Fruit fly (Drosophila melanogaster) whole organism, adult: ENCODE results near the gene CG14879.

Experiments
- CG11617 ChIP-seq: fragments of 200-800 bp; sonication (Bioruptor generic); optimal IDR thresholded peaks from 2 replicates; lab custom pipeline; 2017; ENCODE audit warnings: mild to moderate bottlenecking, missing biosample characterization, missing genetic modification reagents, missing genetic modification characterization
- CG12768 ChIP-seq: fragments of 200-800 bp; sonication (Bioruptor generic); optimal IDR thresholded peaks from 2 replicates; lab custom pipeline; 2017; ENCODE audit warnings: missing biosample characterization, missing genetic modification characterization, mild to moderate bottlenecking, moderate library complexity, missing genetic modification reagents
- CG33017 ChIP-seq: fragments of 200-800 bp; sonication (Bioruptor generic); optimal IDR thresholded peaks from 2 replicates; lab custom pipeline; 2018; ENCODE audit warnings: missing biosample characterization, mild to moderate bottlenecking, missing genetic modification characterization, moderate library complexity
- CG5204 ChIP-seq: fragments of 200-800 bp; sonication (Bioruptor generic); optimal IDR thresholded peaks from 2 replicates; lab custom pipeline; 2016; ENCODE audit warnings: missing biosample characterization, missing genetic modification characterization
- Hr96 ChIP-seq: fragments of 200-800 bp; sonication (Bioruptor generic); optimal IDR thresholded peaks from 2 replicates; lab custom pipeline; 2016; ENCODE audit warnings: missing biosample characterization, missing genetic modification characterization
- Mnt ChIP-seq: fragments of 200-800 bp; sonication (Bioruptor generic); optimal IDR thresholded peaks from 2 replicates; lab custom pipeline; 2016; ENCODE audit warnings: missing biosample characterization, mild to moderate bottlenecking, missing genetic modification characterization
- cic ChIP-seq: fragments of 200-800 bp; sonication (Bioruptor generic); optimal IDR thresholded peaks from 2 replicates; lab custom pipeline; 2017; ENCODE audit warnings: missing biosample characterization, mild to moderate bottlenecking, missing genetic modification characterization, moderate library complexity
- kay ChIP-seq: fragments of 200-800 bp; sonication (Bioruptor generic); peaks from one replicate; lab custom pipeline; 2016; ENCODE audit warnings: missing biosample characterization, missing genetic modification characterization, borderline replicate concordance

dm6 chr3R:16329797-16330196 lies 19.2 kb downstream of the CG14879 start:
- TF ChIP-seq CG33017 (tag; lab: Kevin White, UChicago) (no peak), kay (GFP tag; lab: Kevin White, UChicago) (no peak), Mnt (GFP tag; lab: Kevin White, UChicago) (no peak), cic (GFP tag; lab: Kevin White, UChicago) (no peak), CG11617 (GFP tag; lab: Kevin White, UChicago) (no peak), Hr96 (GFP tag; lab: Kevin White, UChicago) (no peak), CG12768 (GFP tag; lab: Kevin White, UChicago) (no peak), CG5204 (GFP tag; lab: Kevin White, UChicago) (no peak)
